Fruit fly (Drosophila melanogaster): ENCODE measurements around the gene scaf6.

Gene scaf6

DNA sequence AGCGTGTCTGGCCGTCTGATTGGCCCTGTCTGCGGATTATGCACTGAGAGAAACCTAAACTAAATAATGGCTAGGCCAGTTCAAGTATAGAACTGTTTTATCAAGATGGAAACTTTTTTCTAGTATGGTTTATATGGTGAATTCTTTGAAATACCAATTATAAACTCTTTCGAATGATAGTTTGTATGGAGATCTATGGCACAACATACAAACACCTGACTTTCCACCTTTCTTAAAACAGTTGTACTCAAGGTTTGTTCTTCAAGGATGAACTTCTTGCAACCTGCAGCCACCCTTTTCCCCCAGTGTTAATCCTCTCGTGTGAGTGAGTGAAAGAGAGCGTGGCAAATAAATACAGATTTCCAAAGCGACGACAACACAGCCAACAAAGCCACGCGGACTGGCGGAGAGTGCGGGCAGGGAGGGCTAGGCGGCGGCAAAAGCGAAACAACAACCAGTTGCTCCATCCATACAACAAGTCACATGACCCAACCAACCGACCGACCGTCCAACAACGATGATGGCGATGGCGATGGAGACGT lies 38.1 kb downstream of the scaf6 start (continued):
- no peak for TF ChIP-seq Eip93F (GFP tag; optimal IDR thresholded peaks at IDR 0.05)
- TF ChIP-seq CG15336 (GFP tag; IDR thresholded peaks at IDR 0.05): peak; percentile 93
- TF ChIP-seq ss (GFP tag; optimal IDR thresholded peaks at IDR 0.05): peak; percentile 92
- peak; percentile 81 for TF ChIP-seq CG6276 (GFP tag; optimal IDR thresholded peaks at IDR 0.05)
- peak; percentile 79 for TF ChIP-seq dac (GFP tag; optimal IDR thresholded peaks at IDR 0.05)
- peak; percentile 80 for TF ChIP-seq Ets21C (GFP tag; optimal IDR thresholded peaks at IDR 0.05)
- peak; percentile 90 for TF ChIP-seq CG7368 (GFP tag; optimal IDR thresholded peaks at IDR 0.05)
- peak; percentile 80 for TF ChIP-seq CG8319 (GFP tag; optimal IDR thresholded peaks at IDR 0.05)
- peak; percentile 92 for TF ChIP-seq svp (GFP tag)
- TF ChIP-seq CG11762 (GFP tag; optimal IDR thresholded peaks at IDR 0.05; ENCODE audit: insufficient read depth): peak; percentile 87
- TF ChIP-seq salr (GFP tag; optimal IDR thresholded peaks at IDR 0.05): peak; percentile 88 to 90
- TF ChIP-seq CG31627 (GFP tag; optimal IDR thresholded peaks at IDR 0.05): peak; percentile 84
- peak; percentile 86 for TF ChIP-seq CG9139 (GFP tag; optimal IDR thresholded peaks at IDR 0.05)
- TF ChIP-seq Eip75B (GFP tag; optimal IDR thresholded peaks at IDR 0.05): peak; percentile 95
- peak; percentile 83 for TF ChIP-seq CG4318 (GFP tag; optimal IDR thresholded peaks at IDR 0.05)
- TF ChIP-seq Hr38 (GFP tag; optimal IDR thresholded peaks at IDR 0.05): peak; percentile 38
- peak; percentile 91 for TF ChIP-seq CG10631 (GFP tag; optimal IDR thresholded peaks at IDR 0.05)
- peak; percentile 85 for TF ChIP-seq Gug (GFP tag; IDR thresholded peaks at IDR 0.05)
- TF ChIP-seq vri (GFP tag; optimal IDR thresholded peaks at IDR 0.05): no peak
- TF ChIP-seq fkh (GFP tag; optimal IDR thresholded peaks at IDR 0.05): no peak
- peak; percentile 91 for TF ChIP-seq CG6792 (GFP tag; optimal IDR thresholded peaks at IDR 0.05)
- TF ChIP-seq achi (GFP tag; optimal IDR thresholded peaks at IDR 0.05): peak; percentile 89
- TF ChIP-seq Ets96B (tag; optimal IDR thresholded peaks at IDR 0.05): peak; percentile 95
- TF ChIP-seq pdm3 (GFP tag; optimal IDR thresholded peaks at IDR 0.05): peak; percentile 93
- peak; percentile 88 for TF ChIP-seq CG34406 (GFP tag; optimal IDR thresholded peaks at IDR 0.05)
- peak; percentile 93 for TF ChIP-seq acj6 (GFP tag; optimal IDR thresholded peaks at IDR 0.05)
- TF ChIP-seq eg (GFP tag; IDR thresholded peaks at IDR 0.05): peak; percentile 82
- TF ChIP-seq fd59A (GFP tag; optimal IDR thresholded peaks at IDR 0.05): peak; percentile 92

DNA sequence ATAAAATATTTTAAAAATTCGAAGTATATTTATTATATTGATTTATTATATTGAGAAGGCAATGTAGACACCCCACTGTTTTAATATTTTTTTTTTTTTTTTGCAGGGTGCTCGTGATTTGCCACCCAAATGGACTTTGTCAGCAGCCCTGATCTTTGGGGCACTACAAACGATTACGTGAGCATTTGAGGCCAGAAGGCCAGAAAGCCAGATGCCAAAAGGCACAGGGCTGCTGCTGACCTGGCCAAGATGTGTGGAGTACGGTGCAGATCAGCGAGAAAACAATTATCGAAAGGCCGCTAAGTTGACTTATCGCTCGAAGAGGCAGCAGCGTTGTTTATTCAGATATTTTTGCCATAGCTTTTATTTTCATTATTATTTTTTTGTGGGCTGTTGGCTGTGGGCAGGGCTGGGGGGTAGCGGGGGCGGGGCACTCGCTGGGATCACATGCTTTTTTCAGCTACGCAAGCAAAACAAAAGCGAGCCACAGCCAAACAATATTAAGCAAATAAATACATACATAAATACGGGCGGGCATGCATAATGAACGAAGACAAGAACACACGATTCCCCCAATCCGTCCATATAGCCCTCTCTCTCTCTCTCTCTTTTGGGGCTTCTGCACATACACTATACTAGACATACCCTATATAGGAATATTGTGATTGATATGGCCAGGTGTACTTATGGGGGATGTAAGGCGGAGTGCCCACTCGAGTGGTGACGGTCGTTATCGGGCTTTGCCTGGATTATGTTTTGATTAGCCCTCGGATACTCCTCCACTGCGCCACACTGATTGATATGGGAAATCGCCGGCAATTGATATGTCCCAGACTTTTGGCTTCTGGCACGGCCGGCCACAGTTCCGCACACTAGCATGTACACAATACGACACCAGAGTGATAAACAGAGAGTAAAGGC lies 38.9 kb downstream of the scaf6 start:
- TF ChIP-seq svp (GFP tag) (peak; percentile 69), Hr4 (GFP tag; optimal IDR thresholded peaks at IDR 0.05) (no peak), CG8119 (GFP tag; IDR thresholded peaks at IDR 0.05) (no peak), fkh (GFP tag; optimal IDR thresholded peaks at IDR 0.05) (peak; percentile 96), vri (GFP tag; optimal IDR thresholded peaks at IDR 0.05) (peak; percentile 47)

- TF ChIP-seq CG6792 (GFP tag; optimal IDR thresholded peaks at IDR 0.05): no peak
- TF ChIP-seq CG6276 (GFP tag; optimal IDR thresholded peaks at IDR 0.05): no peak
- peak; percentile 11 for TF ChIP-seq CG6854 (GFP tag; optimal IDR thresholded peaks at IDR 0.05)
- peak; percentile 54 for TF ChIP-seq vri (GFP tag; optimal IDR thresholded peaks at IDR 0.05)
- TF ChIP-seq ss (GFP tag; optimal IDR thresholded peaks at IDR 0.05): peak; percentile 17 to 46
- 0 out of 3 replicates have a peak, but pooled peaks have one; percentile 44 for TF ChIP-seq CG6163 (GFP tag; IDR thresholded peaks at IDR 0.05)
- TF ChIP-seq dsx (GFP tag; optimal IDR thresholded peaks at IDR 0.05; ENCODE audit: poor library complexity, severe bottlenecking): peak; percentile 6
- TF ChIP-seq svp (GFP tag): peak; percentile 96
These were observed 40.1 kb downstream of the scaf6 start for dm6 chr3L:17002140-17002849.
